Worm (Caenorhabditis elegans): Measurements from ENCODE around the gene npl-4.2.
A peak's percentile ranks its signal among the peaks of the same experiment; 100 is the strongest.

The npl-4.2 gene

ce11 chrII:5596247-5596646, 26.4 kb upstream of the npl-4.2 start, which contains the start of gene C17G10.1:
TSS of gene C17G10.1 (plus strand) at chrII:5596547.
- TF ChIP-seq attf-5 (GFP tag; optimal IDR thresholded peaks at IDR 0.05) (no peak), ceh-100 (GFP tag; IDR thresholded peaks at IDR 0.05) (no peak), madf-10 (tag; optimal IDR thresholded peaks at IDR 0.05) (no peak), hsf-1 (GFP tag; IDR thresholded peaks at IDR 0.05) (no peak), hlh-12 (tag; optimal IDR thresholded peaks at IDR 0.05) (no peak), dox-1 (GFP tag; IDR thresholded peaks at IDR 0.05) (no peak), him-1 (tag; optimal IDR thresholded peaks at IDR 0.05) (no peak), fkh-3 (tag; optimal IDR thresholded peaks at IDR 0.05) (no peak), tbx-9 (tag; optimal IDR thresholded peaks at IDR 0.05; ENCODE audit: borderline replicate concordance) (no peak), Y79H2A.3 (GFP tag; conservative IDR thresholded peaks at IDR 0.05) (no peak), dpl-1 (GFP tag; optimal IDR thresholded peaks at IDR 0.05) (no peak), nfya-1 (tag; optimal IDR thresholded peaks at IDR 0.05; ENCODE audit: borderline replicate concordance, insufficient read depth) (no peak), akir-1 (GFP tag; optimal IDR thresholded peaks at IDR 0.05) (no peak), F10E7.11 (tag; optimal IDR thresholded peaks at IDR 0.05) (no peak), lsy-27 (tag; optimal IDR thresholded peaks at IDR 0.05; ENCODE audit: borderline replicate concordance, insufficient read depth) (no peak), dpff-1 (tag; optimal IDR thresholded peaks at IDR 0.05) (no peak), F33H1.4 (GFP tag; IDR thresholded peaks at IDR 0.05) (no peak), athp-1 (tag; optimal IDR thresholded peaks at IDR 0.05) (no peak)

ce11 chrII:5599326-5600044, 23.2 kb upstream of the npl-4.2 start, which contains the start of gene C17G10.10:
TSS of gene C17G10.10 (minus strand) at chrII:5599376.
- TF ChIP-seq zim-3 (tag; optimal IDR thresholded peaks at IDR 0.05): peak; percentile 8
- TF ChIP-seq ets-4 (GFP tag; optimal IDR thresholded peaks at IDR 0.05): no peak
- TF ChIP-seq ceh-91 (GFP tag; IDR thresholded peaks at IDR 0.05): peak; percentile 12; the same call in 1 of the 2 replicates
- no peak for TF ChIP-seq hlh-26 (GFP tag; conservative IDR thresholded peaks at IDR 0.05)
- TF ChIP-seq F57C9.4 (tag; optimal IDR thresholded peaks at IDR 0.05): no peak
- no peak for TF ChIP-seq attf-5 (GFP tag; optimal IDR thresholded peaks at IDR 0.05)
- no peak for TF ChIP-seq tbx-9 (tag; optimal IDR thresholded peaks at IDR 0.05; ENCODE audit: borderline replicate concordance)
- peak; percentile 81 for TF ChIP-seq madf-6 (GFP tag; IDR thresholded peaks at IDR 0.05)
- no peak for TF ChIP-seq sdz-38 (tag; optimal IDR thresholded peaks at IDR 0.05)
- TF ChIP-seq aptf-3 (GFP tag; IDR thresholded peaks at IDR 0.05): no peak
- TF ChIP-seq athp-1 (tag; optimal IDR thresholded peaks at IDR 0.05): no peak
- TF ChIP-seq hmg-20 (GFP tag; IDR thresholded peaks at IDR 0.05): 0 out of 2 replicates have a peak, but pooled peaks have one; percentile 11
- TF ChIP-seq gei-17 (GFP tag; optimal IDR thresholded peaks at IDR 0.05): no peak
- peak; percentile 40 for TF ChIP-seq atf-7 (tag; optimal IDR thresholded peaks at IDR 0.05)
- peak; percentile 87 for TF ChIP-seq snpc-1.3 (tag; optimal IDR thresholded peaks at IDR 0.05; ENCODE audit: insufficient read depth)
- TF ChIP-seq F37B4.10 (GFP tag; IDR thresholded peaks at IDR 0.05): no peak
- TF ChIP-seq Y67H2A.10 (GFP tag; conservative IDR thresholded peaks at IDR 0.05): no peak
- peak; percentile 98 for TF ChIP-seq snpc-1.1 (tag; optimal IDR thresholded peaks at IDR 0.05; ENCODE audit: insufficient read depth)
- TF ChIP-seq madf-10 (tag; optimal IDR thresholded peaks at IDR 0.05): peak; percentile 28
- TF ChIP-seq ceh-27 (GFP tag; optimal IDR thresholded peaks at IDR 0.05): peak; percentile 4
- no peak for TF ChIP-seq C06A6.2 (GFP tag; conservative IDR thresholded peaks at IDR 0.05)
- TF ChIP-seq nfya-1 (tag; optimal IDR thresholded peaks at IDR 0.05; ENCODE audit: borderline replicate concordance, insufficient read depth): no peak
- no peak for TF ChIP-seq C17E4.6 (GFP tag; IDR thresholded peaks at IDR 0.05)
- no peak for TF ChIP-seq lag-1 (GFP tag; IDR thresholded peaks at IDR 0.05)
- TF ChIP-seq ztf-22 (GFP tag; optimal IDR thresholded peaks at IDR 0.05): no peak
- TF ChIP-seq rpc-1 (optimal IDR thresholded peaks at IDR 0.05): no peak
- TF ChIP-seq rpc-1 (tag; optimal IDR thresholded peaks at IDR 0.05): peak; percentile 15
- peak; percentile 59 for TF ChIP-seq nhr-80 (tag; optimal IDR thresholded peaks at IDR 0.05)
- peak; percentile 45 for TF ChIP-seq madf-8 (GFP tag; conservative IDR thresholded peaks at IDR 0.05)
- TF ChIP-seq rcor-1 (GFP tag; IDR thresholded peaks at IDR 0.05): peak; percentile 66
- peak; percentile 64; the same call in 1 of the 2 replicates for TF ChIP-seq Y53G8AR.9 (GFP tag; conservative IDR thresholded peaks at IDR 0.05)
- no peak for TF ChIP-seq dpff-1 (tag; optimal IDR thresholded peaks at IDR 0.05)
- TF ChIP-seq hsf-1 (GFP tag; IDR thresholded peaks at IDR 0.05): no peak
- no peak for TF ChIP-seq ztf-25 (GFP tag; IDR thresholded peaks at IDR 0.05)
- TF ChIP-seq ztf-6 (GFP tag; IDR thresholded peaks at IDR 0.05): no peak

All from whole organism, young adult.